Fruit fly (Drosophila melanogaster): ENCODE measurements around the gene DIP-zeta.

DIP-zeta gene

dm6 chr2L:9071094-9071612 is at the start of gene DIP-zeta:
DIP-zeta (minus strand) TSS chr2L:9071164.
- TF ChIP-seq CG17801 (GFP tag; optimal IDR thresholded peaks at IDR 0.05; ENCODE audit: partially characterized antibody): no peak

DNA sequence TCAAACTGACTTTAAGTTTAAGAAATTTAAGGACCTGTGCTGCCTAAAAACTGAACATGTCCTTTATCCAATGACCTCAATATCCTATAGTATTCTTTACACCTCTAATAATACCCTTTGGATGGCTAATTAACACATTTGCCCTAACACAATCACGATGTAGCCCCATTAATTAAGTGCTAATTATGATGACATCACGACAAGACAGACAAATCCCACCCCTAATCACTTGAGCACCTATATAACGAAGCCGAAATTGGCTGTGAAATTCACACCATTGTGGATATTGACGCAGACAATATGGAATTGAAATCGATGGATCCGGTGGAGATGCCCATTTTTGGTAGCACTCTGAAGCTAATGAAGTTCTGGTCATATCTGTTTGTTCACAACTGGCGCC is 40.5 kb upstream of the DIP-zeta start, which contains the start of gene Or30a:
Or30a (plus strand) TSS at position 301 of the 400 bp plus-strand sequence.
- TF ChIP-seq CG17801 (GFP tag; optimal IDR thresholded peaks at IDR 0.05; ENCODE audit: partially characterized antibody): no peak

DNA sequence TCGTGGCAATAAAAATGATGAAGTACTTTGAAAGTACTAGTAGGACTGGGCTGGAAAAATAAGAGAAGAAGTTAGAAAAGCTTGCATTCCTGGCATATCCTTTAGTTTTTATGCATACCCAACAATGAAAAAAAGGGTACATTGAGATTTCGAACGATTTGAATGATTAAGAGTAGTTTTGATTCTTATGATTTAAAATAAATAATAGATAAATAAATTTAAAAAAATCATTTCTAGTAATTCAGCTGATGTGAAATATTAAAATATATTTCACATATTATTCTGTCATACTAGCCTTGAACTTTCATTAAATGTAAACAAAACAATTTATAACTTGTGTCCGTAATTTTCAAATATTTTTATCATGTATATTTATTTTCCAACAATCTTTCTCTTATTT is 26.3 kb upstream of the DIP-zeta start, which contains the start of gene CG31609:
CG31609 (plus strand) TSS at position 301 of the 400 bp plus-strand sequence.
- no peak for TF ChIP-seq CG17801 (GFP tag; optimal IDR thresholded peaks at IDR 0.05; ENCODE audit: partially characterized antibody)

- TF ChIP-seq CG17801 (GFP tag; optimal IDR thresholded peaks at IDR 0.05; ENCODE audit: partially characterized antibody): no peak
Measured at dm6 chr2L:9089543-9090088, 18.7 kb upstream of the DIP-zeta start.

DNA sequence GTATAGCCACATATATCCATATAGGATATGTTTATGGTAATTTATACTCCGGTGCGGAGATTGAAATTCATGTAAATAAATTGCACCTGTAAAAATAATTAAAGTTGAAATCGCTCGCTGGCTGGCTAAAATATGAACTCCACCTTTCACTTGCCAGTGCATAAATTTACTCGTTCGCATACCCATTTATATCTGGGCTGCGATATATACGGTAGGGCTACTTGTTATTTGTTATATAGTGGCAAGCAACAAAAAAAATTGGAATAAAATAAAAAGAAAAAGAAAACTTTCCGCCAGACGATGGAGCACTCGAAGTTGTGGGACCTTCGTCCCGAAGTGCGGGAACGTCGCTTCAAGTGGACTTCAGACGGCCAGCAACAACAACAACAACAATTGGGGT is 12.8 kb upstream of the DIP-zeta start, which contains the start of gene Toll-4:
Toll-4 (plus strand) TSS at position 301 of the 400 bp plus-strand sequence.
- TF ChIP-seq CG17801 (GFP tag; optimal IDR thresholded peaks at IDR 0.05; ENCODE audit: partially characterized antibody): no peak

DNA sequence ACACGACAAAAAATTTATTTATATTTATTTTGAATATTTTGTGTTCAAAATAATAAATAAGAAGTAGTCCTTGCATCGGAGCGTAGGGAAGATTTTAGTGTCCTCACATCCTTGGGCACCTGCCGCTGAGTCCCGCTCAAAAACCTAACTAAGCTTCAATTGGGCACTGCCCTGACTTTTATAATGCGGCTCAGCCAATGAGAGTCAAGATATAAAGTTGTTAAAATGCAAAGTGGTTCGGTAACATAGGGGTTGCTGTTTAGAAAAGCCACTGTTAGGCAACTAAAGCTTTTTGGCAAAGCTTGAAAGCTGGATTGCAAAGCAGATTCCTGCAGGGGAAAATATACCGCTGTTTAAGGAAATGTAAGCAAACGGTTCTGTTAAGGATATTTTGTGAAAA is 11.8 kb upstream of the DIP-zeta start:
- TF ChIP-seq CG17801 (GFP tag; optimal IDR thresholded peaks at IDR 0.05; ENCODE audit: partially characterized antibody): no peak

DNA sequence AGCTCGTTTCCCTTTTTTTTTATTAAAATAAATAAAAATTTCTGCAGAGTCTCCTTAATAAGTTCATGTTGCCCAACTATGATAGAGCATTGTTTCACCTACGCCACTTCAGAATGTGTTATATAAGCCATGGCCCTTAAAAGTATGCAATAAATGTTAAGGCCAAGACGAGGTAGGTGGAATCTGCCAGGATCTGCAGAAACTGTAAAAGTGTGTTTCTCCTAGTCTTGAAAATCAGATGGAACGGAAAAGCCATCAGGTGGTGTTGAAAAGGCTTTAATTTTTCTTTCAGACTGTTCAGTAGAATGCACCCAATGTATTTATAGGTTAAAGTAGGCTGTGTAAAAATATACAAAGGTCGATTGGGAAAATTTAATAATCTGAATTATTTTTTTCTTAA is 5.9 kb upstream of the DIP-zeta start, which contains the start of gene CG12439:
CG12439 (plus strand) TSS at position 301 of the 400 bp plus-strand sequence.
- TF ChIP-seq CG17801 (GFP tag; optimal IDR thresholded peaks at IDR 0.05; ENCODE audit: partially characterized antibody): no peak

dm6 chr2L:9067124-9067523 is 3.8 kb downstream of the DIP-zeta start:
- TF ChIP-seq CG17801 (GFP tag; optimal IDR thresholded peaks at IDR 0.05; ENCODE audit: partially characterized antibody): no peak

DNA sequence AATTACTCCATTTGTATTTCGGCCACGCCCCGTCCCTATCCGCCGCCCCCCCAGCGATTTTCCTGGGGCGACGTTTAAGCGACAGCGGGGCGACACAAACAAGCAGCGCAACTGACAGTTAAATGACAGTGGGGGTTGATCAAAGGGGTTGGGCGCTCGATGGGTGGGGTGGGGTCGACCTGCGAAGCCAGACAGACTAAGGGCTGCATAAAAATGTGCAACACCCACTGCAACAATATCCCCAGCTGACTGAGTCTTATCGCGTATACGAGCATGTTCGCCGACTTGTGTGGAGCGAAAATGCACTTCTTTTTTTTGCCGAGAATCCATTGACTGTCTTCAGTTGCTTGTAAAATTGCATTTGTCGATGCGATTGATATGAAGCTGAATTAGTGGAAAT is 39.2 kb downstream of the DIP-zeta start, which contains the start of gene CG9582:
CG9582 (minus strand) TSS at position 101 of the 400 bp plus-strand sequence.
- no peak for TF ChIP-seq CG17801 (GFP tag; optimal IDR thresholded peaks at IDR 0.05; ENCODE audit: partially characterized antibody)

- no peak for TF ChIP-seq CG17801 (GFP tag; optimal IDR thresholded peaks at IDR 0.05; ENCODE audit: partially characterized antibody)
Measured at dm6 chr2L:9026157-9026556, 44.8 kb downstream of the DIP-zeta start.

dm6 chr2L:9019438-9019837 is 51.5 kb downstream of the DIP-zeta start:
- TF ChIP-seq CG17801 (GFP tag; optimal IDR thresholded peaks at IDR 0.05; ENCODE audit: partially characterized antibody): no peak

DNA sequence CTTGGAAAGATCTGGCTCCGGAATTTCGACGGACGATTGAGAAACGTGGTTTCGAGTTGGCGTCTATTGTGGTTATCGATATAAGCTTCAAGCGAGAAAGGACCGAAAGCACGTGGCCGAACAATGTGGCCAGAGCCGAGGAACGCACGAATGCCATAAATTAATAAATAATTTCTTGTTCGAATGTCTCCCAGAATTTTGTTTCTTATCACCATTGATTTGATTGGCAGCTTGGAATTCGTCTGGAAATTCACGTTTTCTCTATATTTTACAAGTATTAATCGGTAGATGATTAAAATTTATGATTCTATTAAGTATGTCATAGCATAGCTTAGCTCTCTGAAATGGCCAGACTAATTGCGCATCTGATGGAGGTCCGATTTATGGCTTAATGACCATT is 57.0 kb downstream of the DIP-zeta start, which contains the start of gene Rcd-1r:
Rcd-1r (minus strand) TSS at position 101 of the 400 bp plus-strand sequence.
- TF ChIP-seq CG17801 (GFP tag; optimal IDR thresholded peaks at IDR 0.05; ENCODE audit: partially characterized antibody): no peak

dm6 chr2L:9011543-9012238 is 59.3 kb downstream of the DIP-zeta start, which contains the start of gene CG13102:
CG13102 (plus strand) TSS chr2L:9012188.
- no peak for TF ChIP-seq CG17801 (GFP tag; optimal IDR thresholded peaks at IDR 0.05; ENCODE audit: partially characterized antibody)

dm6 chr2L:9010267-9010666 is 60.7 kb downstream of the DIP-zeta start, which contains the start of gene CG9568:
CG9568 (plus strand) TSS chr2L:9010583.
- TF ChIP-seq CG17801 (GFP tag; optimal IDR thresholded peaks at IDR 0.05; ENCODE audit: partially characterized antibody): no peak

Data from ovary, adult (tissue).